Worm (Caenorhabditis elegans) whole organism, late embryonic: ENCODE data around the gene unc-44.

ENCODE experiments used
- C08G9.2 ChIP-seq: sonication (generic microtip); optimal IDR thresholded peaks from 2 replicates; lab custom pipeline; 2016; ENCODE audit warnings: mild to moderate bottlenecking, missing genetic modification characterization, moderate library complexity, missing compliant biosample characterization
- F13H6.1 ChIP-seq: sonication (generic microtip); optimal IDR thresholded peaks from 2 replicates; lab custom pipeline; 2016; ENCODE audit warnings: missing genetic modification characterization, missing compliant biosample characterization
- K09A11.1 ChIP-seq: sonication (generic microtip); optimal IDR thresholded peaks from 2 replicates; lab custom pipeline; 2017; ENCODE audit warnings: antibody characterized with exemption, mild to moderate bottlenecking, missing genetic modification characterization, missing compliant biosample characterization; ENCODE audit not compliant: insufficient read depth
- T23F11.4 ChIP-seq: fragments of 200-800 bp; sonication (Bioruptor generic); optimal IDR thresholded peaks from 2 replicates; lab custom pipeline; 2018; ENCODE audit warnings: mild to moderate bottlenecking, missing genetic modification characterization, missing compliant biosample characterization
- Y22D7AL.16 ChIP-seq: sonication (generic microtip); optimal IDR thresholded peaks from 2 replicates; lab custom pipeline; 2016; ENCODE audit warnings: missing genetic modification characterization, missing compliant biosample characterization
- ama-1 ChIP-seq: fragments of 150-350 bp; optimal IDR thresholded peaks from 2 replicates; lab custom pipeline; 2014
- ceh-18 ChIP-seq: sonication (generic microtip); optimal IDR thresholded peaks from 2 replicates; lab custom pipeline; 2016; ENCODE audit warnings: missing genetic modification characterization, missing compliant biosample characterization
- ceh-19 ChIP-seq: fragments of 200-800 bp; sonication (Bioruptor generic); optimal IDR thresholded peaks from 2 replicates; lab custom pipeline; 2018; ENCODE audit warnings: mild to moderate bottlenecking, missing genetic modification characterization, missing compliant biosample characterization
- ceh-22 ChIP-seq: sonication (generic microtip); optimal IDR thresholded peaks from 2 replicates; lab custom pipeline; 2017; ENCODE audit warnings: missing biosample characterization, missing genetic modification characterization
- ceh-34 ChIP-seq: sonication (generic microtip); optimal IDR thresholded peaks from 2 replicates; lab custom pipeline; 2016; ENCODE audit warnings: mild to moderate bottlenecking, missing genetic modification characterization, missing compliant biosample characterization
- ceh-48 ChIP-seq: sonication (generic microtip); optimal IDR thresholded peaks from 2 replicates; lab custom pipeline; 2016; ENCODE audit warnings: missing genetic modification characterization, inconsistent platforms, missing compliant biosample characterization
- ceh-6 ChIP-seq: fragments of 200-800 bp; sonication (Bioruptor generic); optimal IDR thresholded peaks from 2 replicates; lab custom pipeline; 2018; ENCODE audit warnings: mild to moderate bottlenecking, missing genetic modification characterization, missing compliant biosample characterization
- elt-2 ChIP-seq: sonication (generic microtip); optimal IDR thresholded peaks from 2 replicates; lab custom pipeline; 2016; ENCODE audit warnings: missing genetic modification reagents, missing genetic modification characterization, missing compliant biosample characterization
- eyg-1 ChIP-seq: sonication (generic microtip); optimal IDR thresholded peaks from 2 replicates; lab custom pipeline; 2016; ENCODE audit warnings: missing genotype, missing genetic modification characterization, missing compliant biosample characterization
- fax-1 ChIP-seq: sonication (generic microtip); optimal IDR thresholded peaks from 2 replicates; lab custom pipeline; 2016; ENCODE audit warnings: missing genotype, missing genetic modification characterization, missing compliant biosample characterization
- fkh-10 ChIP-seq: fragments of 150-350 bp; optimal IDR thresholded peaks from 2 replicates; lab custom pipeline; 2014; ENCODE audit warnings: missing biosample characterization, missing genetic modification reagents, missing genetic modification characterization
- gmeb-2 ChIP-seq: sonication (generic microtip); optimal IDR thresholded peaks from 2 replicates; lab custom pipeline; 2016; ENCODE audit warnings: missing genetic modification characterization, inconsistent platforms, missing compliant biosample characterization
- hlh-15 ChIP-seq: sonication (generic microtip); optimal IDR thresholded peaks from 2 replicates; lab custom pipeline; 2016; ENCODE audit warnings: missing genetic modification characterization, missing compliant biosample characterization
- hlh-6 ChIP-seq: sonication (generic microtip); optimal IDR thresholded peaks from 2 replicates; lab custom pipeline; 2016; ENCODE audit warnings: missing genotype, missing genetic modification characterization, missing compliant biosample characterization
- lim-6 ChIP-seq: sonication (generic microtip); optimal IDR thresholded peaks from 2 replicates; lab custom pipeline; 2016; ENCODE audit warnings: missing genetic modification characterization, missing compliant biosample characterization
- mec-3 ChIP-seq: sonication (generic microtip); optimal IDR thresholded peaks from 2 replicates; lab custom pipeline; 2016; ENCODE audit warnings: borderline replicate concordance, missing genetic modification characterization, missing compliant biosample characterization
- nfya-1 ChIP-seq: sonication (generic microtip); optimal IDR thresholded peaks from 2 replicates; lab custom pipeline; 2017; ENCODE audit warnings: missing genetic modification characterization, mild to moderate bottlenecking, missing compliant biosample characterization, antibody characterized with exemption, moderate library complexity
- nhr-11 ChIP-seq: fragments of 150-350 bp; optimal IDR thresholded peaks from 2 replicates; lab custom pipeline; 2014; ENCODE audit warnings: missing biosample characterization, missing genetic modification characterization
- pag-3 ChIP-seq: sonication (generic microtip); optimal IDR thresholded peaks from 2 replicates; lab custom pipeline; 2016; ENCODE audit warnings: missing compliant biosample characterization, missing genetic modification characterization, borderline replicate concordance
- pax-1 ChIP-seq: fragments of 150-350 bp; optimal IDR thresholded peaks from 2 replicates; lab custom pipeline; 2014; ENCODE audit warnings: missing biosample characterization, missing genetic modification characterization
- pha-2 ChIP-seq: sonication (generic microtip); optimal IDR thresholded peaks from 2 replicates; lab custom pipeline; 2017; ENCODE audit warnings: mild to moderate bottlenecking, missing genetic modification characterization, missing compliant biosample characterization
- pha-4 ChIP-seq: fragments of 150-350 bp; optimal IDR thresholded peaks from 2 replicates; lab custom pipeline; 2018; ENCODE audit warnings: missing biosample characterization, missing genetic modification reagents, missing genetic modification characterization
- sox-2 ChIP-seq: fragments of 200-800 bp; sonication (Bioruptor generic); IDR thresholded peaks from 2 replicates; pipeline ENCODE4 v1.3.6; 2022; ENCODE audit warnings: missing genetic modification reagents, missing genetic modification characterization, missing compliant biosample characterization
- syd-9 ChIP-seq: sonication (generic microtip); optimal IDR thresholded peaks from 2 replicates; lab custom pipeline; 2016; ENCODE audit warnings: mild to moderate bottlenecking, missing genetic modification characterization, moderate library complexity, missing compliant biosample characterization
- unc-42 ChIP-seq: sonication (generic microtip); optimal IDR thresholded peaks from 2 replicates; lab custom pipeline; 2016; ENCODE audit warnings: missing genotype, missing genetic modification characterization, missing compliant biosample characterization
- unc-55 ChIP-seq: sonication (generic microtip); optimal IDR thresholded peaks from 2 replicates; lab custom pipeline; 2017; ENCODE audit warnings: missing biosample characterization, missing genetic modification reagents, missing genetic modification characterization
- unc-86 ChIP-seq: sonication (generic microtip); optimal IDR thresholded peaks from 2 replicates; lab custom pipeline; 2016; ENCODE audit warnings: missing genetic modification characterization, missing compliant biosample characterization
- ztf-16 ChIP-seq: sonication (generic microtip); optimal IDR thresholded peaks from 2 replicates; lab custom pipeline; 2017; ENCODE audit warnings: missing genetic modification characterization, missing compliant biosample characterization

The unc-44 gene

ce11 chrIV:5941236-5941976, 34.0 kb upstream of the unc-44 start, which contains the start of gene pfkb-1.2:
Gene pfkb-1.2 (plus strand): TSS chrIV:5941926.
- TF ChIP-seq nfya-1 (tag; lab: Kevin White, UChicago) (no peak), unc-42 (tag; lab: Kevin White, UChicago) (peak; percentile 1)

- no peak for TF ChIP-seq unc-86
- no peak for TF ChIP-seq pha-4 (tag; lab: Kevin White, UChicago)
- no peak for TF ChIP-seq nhr-11 (tag; lab: Kevin White, UChicago)
- TF ChIP-seq hlh-6 = no peak
- TF ChIP-seq sox-2 = no peak
- TF ChIP-seq gmeb-2 = no peak
- TF ChIP-seq ceh-6 (GFP tag; lab: Kevin White, UChicago) = no peak
- TF ChIP-seq ama-1 (lab: Kevin White, UChicago) = no peak
- no peak for TF ChIP-seq pha-2 (tag; lab: Kevin White, UChicago)
Observed at ce11 chrIV:5944172-5944571, 31.2 kb upstream of the unc-44 start.

DNA sequence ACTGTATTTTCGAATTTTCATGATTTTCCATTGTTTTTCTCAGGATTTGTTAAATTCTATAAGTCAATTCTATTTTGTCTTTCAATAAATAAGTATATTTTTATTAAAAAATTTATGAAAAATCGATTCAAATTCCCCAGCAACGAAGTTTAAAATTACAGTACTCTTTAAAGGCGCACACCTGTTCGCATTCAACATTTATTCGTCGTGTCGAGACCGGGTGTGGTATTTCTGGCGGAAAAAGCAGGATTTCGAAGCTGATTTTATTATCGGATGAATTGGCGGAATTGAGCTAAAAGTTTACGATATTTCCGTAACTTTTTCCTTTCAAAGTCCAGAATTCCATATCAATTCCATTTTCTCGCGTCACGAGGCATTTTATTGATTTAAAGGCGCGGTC, 29.9 kb upstream of the unc-44 start:
- no peak for TF ChIP-seq C08G9.2 (tag; lab: Kevin White, UChicago)
- no peak for TF ChIP-seq hlh-6
- TF ChIP-seq ceh-18 (tag; lab: Kevin White, UChicago) = no peak
- no peak for TF ChIP-seq pag-3 (tag; lab: Kevin White, UChicago)
- TF ChIP-seq ceh-22 (tag; lab: Kevin White, UChicago) = no peak
- no peak for TF ChIP-seq Y22D7AL.16 (tag; lab: Kevin White, UChicago)
- no peak for TF ChIP-seq elt-2 (tag; lab: Kevin White, UChicago)
- TF ChIP-seq hlh-15 (tag; lab: Kevin White, UChicago) = no peak
- TF ChIP-seq pax-1 (tag; lab: Kevin White, UChicago) = no peak
- no peak for TF ChIP-seq ceh-34 (tag; lab: Kevin White, UChicago)
- TF ChIP-seq ceh-6 (GFP tag; lab: Kevin White, UChicago) = no peak
- no peak for TF ChIP-seq eyg-1 (tag; lab: Kevin White, UChicago)
- no peak for TF ChIP-seq ztf-16 (tag; lab: Kevin White, UChicago)
- no peak for TF ChIP-seq ceh-19 (GFP tag; lab: Kevin White, UChicago)
- TF ChIP-seq ceh-48 (tag; lab: Kevin White, UChicago) = no peak
- no peak for TF ChIP-seq lim-6

DNA sequence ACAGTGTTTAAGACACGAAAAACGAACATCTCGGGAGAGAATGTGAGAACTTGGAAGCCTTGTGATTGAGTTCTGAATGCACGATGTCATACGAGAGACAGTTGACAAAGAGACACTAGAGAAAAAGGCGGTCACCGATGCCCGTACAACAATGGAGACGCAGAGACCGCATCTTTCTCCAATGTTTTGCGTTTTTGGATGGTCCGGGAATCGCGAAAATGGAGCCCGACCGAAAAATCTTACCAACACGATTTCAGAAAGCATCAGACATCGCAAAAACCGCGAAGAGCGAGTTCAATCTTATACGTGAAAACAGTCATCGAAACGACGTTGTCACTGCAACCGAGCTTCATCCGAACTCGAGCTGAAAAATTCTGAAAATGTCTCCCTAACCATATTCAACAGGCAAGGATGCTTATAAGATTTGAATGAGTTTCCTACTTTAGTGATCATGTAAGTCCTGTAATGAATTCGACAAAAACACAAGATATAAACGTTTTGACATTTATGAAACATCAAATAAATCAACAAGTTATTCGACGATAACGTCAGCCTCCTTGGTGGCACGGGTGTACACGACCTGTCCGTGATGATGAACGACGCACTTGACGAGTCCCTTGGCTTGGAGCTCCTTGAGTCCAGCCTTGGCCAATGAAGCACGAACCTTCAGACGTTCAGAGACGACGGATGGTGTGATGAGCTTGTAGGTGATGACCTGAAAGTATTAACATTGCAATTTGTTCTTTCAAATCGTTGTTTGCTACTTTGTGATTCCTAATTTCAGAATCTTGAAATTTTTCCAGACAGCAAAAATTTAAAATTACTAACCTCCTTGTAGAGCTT, 28.5 kb upstream of the unc-44 start, which contains the start of gene inx-7:
Gene inx-7, minus strand, starts transcription at position 37 of the 843 bp plus-strand sequence.
- no peak for TF ChIP-seq mec-3 (tag; lab: Kevin White, UChicago)
- TF ChIP-seq fkh-10 = no peak
- no peak for TF ChIP-seq syd-9 (tag; lab: Kevin White, UChicago)
- TF ChIP-seq K09A11.1 (tag; lab: Kevin White, UChicago) = no peak
- no peak for TF ChIP-seq fax-1
- no peak for TF ChIP-seq hlh-15 (tag; lab: Kevin White, UChicago)

ce11 chrIV:5947555-5948151, 27.7 kb upstream of the unc-44 start, which contains the start of gene rps-25:
Gene rps-25 (minus strand): TSS chrIV:5947605.
- no peak for TF ChIP-seq T23F11.4 (GFP tag; lab: Kevin White, UChicago)
- no peak for TF ChIP-seq ceh-19 (GFP tag; lab: Kevin White, UChicago)
- TF ChIP-seq unc-55 = peak; percentile 70
- no peak for TF ChIP-seq F13H6.1 (tag; lab: Kevin White, UChicago)
- peak; percentile 24 for TF ChIP-seq nfya-1 (tag; lab: Kevin White, UChicago)
